Worm (Caenorhabditis elegans) whole organism, young adult: ENCODE measurements around the gene T28A8.6.

Source experiments
- B0035.1 ChIP-seq: sonication (generic microtip); optimal IDR thresholded peaks from 2 replicates; lab custom pipeline; 2016; ENCODE audit warnings: missing genetic modification characterization, mild to moderate bottlenecking, missing compliant biosample characterization, missing genotype, missing genetic modification reagents
- C17E4.6 ChIP-seq: fragments of 200-800 bp; sonication (Bioruptor generic); IDR thresholded peaks from 2 replicates; pipeline ENCODE4 v1.3.6; 2022; ENCODE audit warnings: missing genetic modification reagents, missing genetic modification characterization, missing compliant biosample characterization
- F10E7.11 ChIP-seq: sonication (generic microtip); optimal IDR thresholded peaks from 2 replicates; lab custom pipeline; 2017; ENCODE audit warnings: mild to moderate bottlenecking, missing genetic modification characterization, moderate library complexity, missing compliant biosample characterization
- F33H1.4 ChIP-seq: fragments of 200-800 bp; sonication (Bioruptor generic); IDR thresholded peaks from 2 replicates; pipeline ENCODE4 v1.3.6; 2022; ENCODE audit warnings: missing genetic modification reagents, missing genetic modification characterization, missing compliant biosample characterization
- F49E8.2 ChIP-seq: sonication (generic microtip); optimal IDR thresholded peaks from 3 replicates; lab custom pipeline; 2017; ENCODE audit warnings: missing genetic modification characterization, mild to moderate bottlenecking, missing compliant biosample characterization, antibody characterized with exemption, moderate library complexity; ENCODE audit not compliant: insufficient read depth
- F52B5.7 ChIP-seq: sonication (generic microtip); optimal IDR thresholded peaks from 2 replicates; lab custom pipeline; 2016; ENCODE audit warnings: mild to moderate bottlenecking, missing genetic modification characterization, missing compliant biosample characterization
- F57A8.1 ChIP-seq: fragments of 200-800 bp; sonication (Bioruptor generic); optimal IDR thresholded peaks from 2 replicates; lab custom pipeline; 2018; ENCODE audit warnings: mild to moderate bottlenecking, missing genetic modification characterization, moderate library complexity, missing compliant biosample characterization
- F57C9.4 ChIP-seq: sonication (generic microtip); optimal IDR thresholded peaks from 2 replicates; lab custom pipeline; 2017; ENCODE audit warnings: mild to moderate bottlenecking, missing genetic modification characterization, missing compliant biosample characterization
- K11D2.4 ChIP-seq: fragments of 200-800 bp; sonication (Bioruptor generic); IDR thresholded peaks from 2 replicates; pipeline ENCODE4 v1.3.6; 2022; ENCODE audit warnings: missing genetic modification reagents, missing genetic modification characterization, missing compliant biosample characterization
- K12H6.12 ChIP-seq: fragments of 200-800 bp; sonication (Bioruptor generic); optimal IDR thresholded peaks from 2 replicates; lab custom pipeline; 2018; ENCODE audit warnings: mild to moderate bottlenecking, missing genetic modification characterization, missing compliant biosample characterization
- T07F8.4 ChIP-seq: sonication (generic microtip); optimal IDR thresholded peaks from 2 replicates; lab custom pipeline; 2016; ENCODE audit warnings: mild to moderate bottlenecking, missing genetic modification characterization, moderate library complexity, missing compliant biosample characterization
- Y53G8AR.9 ChIP-seq: fragments of 200-800 bp; sonication (Bioruptor generic); conservative IDR thresholded peaks from 2 replicates; pipeline ENCODE4 v1.3.6; 2022; ENCODE audit warnings: missing genetic modification reagents, missing genetic modification characterization, missing compliant biosample characterization
- Y95B8A.8 ChIP-seq: fragments of 200-800 bp; sonication (Bioruptor generic); IDR thresholded peaks from 2 replicates; pipeline ENCODE4 v1.3.6; 2022; ENCODE audit warnings: missing genetic modification reagents, missing genetic modification characterization, missing compliant biosample characterization
- ZK185.1 ChIP-seq: sonication (generic microtip); optimal IDR thresholded peaks from 2 replicates; lab custom pipeline; 2016; ENCODE audit warnings: mild to moderate bottlenecking, missing genetic modification characterization, missing compliant biosample characterization; ENCODE audit not compliant: poor library complexity, severe bottlenecking
- ama-1 ChIP-seq, 3 experiments: fragments of 150-350 bp in 1 of 3; sonication (generic microtip) in 2 of 3; optimal IDR thresholded peaks; 2 replicates each; lab custom pipeline; 2014 to 2018; ENCODE audit warnings: missing biosample characterization in 2 of 3, missing genetic modification characterization in 2 of 3, missing genetic modification reagents in 2 of 3
- aptf-2 ChIP-seq: fragments of 200-800 bp; sonication (Bioruptor generic); conservative IDR thresholded peaks from 2 replicates; pipeline ENCODE4 v1.3.6; 2022; ENCODE audit warnings: missing genetic modification reagents, missing genetic modification characterization, missing compliant biosample characterization
- aptf-3 ChIP-seq: fragments of 200-800 bp; sonication (Bioruptor generic); IDR thresholded peaks from 2 replicates; pipeline ENCODE4 v1.3.6; 2022; ENCODE audit warnings: missing genetic modification characterization, missing compliant biosample characterization
- atf-7 ChIP-seq: sonication (generic microtip); optimal IDR thresholded peaks from 2 replicates; lab custom pipeline; 2017; ENCODE audit warnings: mild to moderate bottlenecking, missing genetic modification characterization, missing compliant biosample characterization
- bed-2 ChIP-seq: fragments of 200-800 bp; sonication (Bioruptor generic); IDR thresholded peaks from 2 replicates; pipeline ENCODE4 v1.3.6; 2022; ENCODE audit warnings: missing genetic modification reagents, missing genetic modification characterization, missing compliant biosample characterization
- cebp-1 ChIP-seq, 2 experiments: fragments of 200-800 bp in 1 of 2; sonication (Bioruptor generic) in 1 of 2; sonication (generic microtip) in 1 of 2; IDR thresholded peaks in 1 of 2; optimal IDR thresholded peaks in 1 of 2; 2 replicates each; pipeline versions ENCODE4 v1.3.6 to Lab custom; 2017 to 2022; ENCODE audit warnings: missing compliant biosample characterization in 2 of 2, missing genetic modification characterization in 2 of 2, mild to moderate bottlenecking in 1 of 2, missing genetic modification reagents in 1 of 2, moderate library complexity in 1 of 2
- ceh-91 ChIP-seq: fragments of 200-800 bp; sonication (Bioruptor generic); IDR thresholded peaks from 2 replicates; pipeline ENCODE4 v1.3.6; 2022; ENCODE audit warnings: missing genetic modification reagents, missing genetic modification characterization, missing compliant biosample characterization
- chd-7 ChIP-seq: sonication (generic microtip); optimal IDR thresholded peaks from 2 replicates; lab custom pipeline; 2016; ENCODE audit warnings: mild to moderate bottlenecking, missing genetic modification characterization, moderate library complexity, missing compliant biosample characterization
- die-1 ChIP-seq: sonication (generic microtip); optimal IDR thresholded peaks from 2 replicates; lab custom pipeline; 2016; ENCODE audit warnings: missing genotype, mild to moderate bottlenecking, missing genetic modification characterization, missing compliant biosample characterization
- dox-1 ChIP-seq: fragments of 200-800 bp; sonication (Bioruptor generic); IDR thresholded peaks from 2 replicates; pipeline ENCODE4 v1.3.6; 2022; ENCODE audit warnings: missing genetic modification reagents, missing genetic modification characterization, missing compliant biosample characterization
- egl-44 ChIP-seq: fragments of 200-800 bp; sonication (Bioruptor generic); IDR thresholded peaks from 2 replicates; pipeline ENCODE4 v1.3.6; 2022; ENCODE audit warnings: missing genetic modification reagents, missing genetic modification characterization, missing compliant biosample characterization
- ets-4 ChIP-seq: fragments of 200-800 bp; sonication (Bioruptor generic); optimal IDR thresholded peaks from 2 replicates; lab custom pipeline; 2018; ENCODE audit warnings: mild to moderate bottlenecking, missing genetic modification characterization, missing compliant biosample characterization
- gei-17 ChIP-seq: fragments of 200-800 bp; sonication (Bioruptor generic); optimal IDR thresholded peaks from 2 replicates; lab custom pipeline; 2018; ENCODE audit warnings: mild to moderate bottlenecking, missing genetic modification characterization, missing compliant biosample characterization
- hlh-26 ChIP-seq: fragments of 200-800 bp; sonication (Bioruptor generic); conservative IDR thresholded peaks from 2 replicates; pipeline ENCODE4 v1.3.6; 2022; ENCODE audit warnings: missing genetic modification reagents, missing genetic modification characterization, missing compliant biosample characterization
- hrde-1 ChIP-seq: sonication (generic microtip); optimal IDR thresholded peaks from 2 replicates; lab custom pipeline; 2016; ENCODE audit warnings: missing genetic modification characterization, mild to moderate bottlenecking, missing compliant biosample characterization, moderate library complexity, missing genotype, missing genetic modification reagents, borderline replicate concordance
- let-607 ChIP-seq, 2 experiments: fragments of 200-800 bp in 1 of 2; sonication (Bioruptor generic) in 1 of 2; sonication (generic microtip) in 1 of 2; optimal IDR thresholded peaks; 2 replicates each; lab custom pipeline; 2016 to 2018; ENCODE audit warnings: mild to moderate bottlenecking in 2 of 2, missing compliant biosample characterization in 2 of 2, missing genetic modification characterization in 2 of 2, moderate library complexity in 2 of 2, missing genotype in 1 of 2
- lin-35 ChIP-seq, 3 experiments: fragments of 150-350 bp in 2 of 3; sonication (generic microtip) in 1 of 3; optimal IDR thresholded peaks; 2 replicates each; lab custom pipeline; 2014 to 2018; ENCODE audit warnings: missing biosample characterization in 3 of 3, missing genetic modification characterization in 3 of 3, missing genetic modification reagents in 3 of 3
- lin-40 ChIP-seq: sonication (generic microtip); optimal IDR thresholded peaks from 2 replicates; lab custom pipeline; 2016; ENCODE audit warnings: missing genetic modification characterization, mild to moderate bottlenecking, missing compliant biosample characterization, missing genotype, missing genetic modification reagents
- lin-54 ChIP-seq: fragments of 200-800 bp; sonication (Bioruptor generic); optimal IDR thresholded peaks from 2 replicates; lab custom pipeline; 2018; ENCODE audit warnings: mild to moderate bottlenecking, missing genetic modification characterization, missing compliant biosample characterization
- madf-10 ChIP-seq: sonication (generic microtip); optimal IDR thresholded peaks from 2 replicates; lab custom pipeline; 2016; ENCODE audit warnings: mild to moderate bottlenecking, missing genetic modification characterization, missing compliant biosample characterization
- mcd-1 ChIP-seq: fragments of 200-800 bp; sonication (Bioruptor generic); IDR thresholded peaks from 2 replicates; pipeline ENCODE4 v1.3.6; 2022; ENCODE audit warnings: missing genetic modification reagents, missing genetic modification characterization, missing compliant biosample characterization
- nfyb-1 ChIP-seq: fragments of 200-800 bp; sonication (Bioruptor generic); IDR thresholded peaks from 2 replicates; pipeline ENCODE4 v1.3.6; 2022; ENCODE audit warnings: missing genetic modification reagents, missing genetic modification characterization, missing compliant biosample characterization
- nhr-179 ChIP-seq: sonication (generic microtip); optimal IDR thresholded peaks from 2 replicates; lab custom pipeline; 2016; ENCODE audit warnings: mild to moderate bottlenecking, missing genetic modification characterization, missing compliant biosample characterization
- nhr-80 ChIP-seq: sonication (generic microtip); optimal IDR thresholded peaks from 2 replicates; lab custom pipeline; 2016; ENCODE audit warnings: missing genetic modification characterization, missing compliant biosample characterization
- pbrm-1 ChIP-seq: fragments of 200-800 bp; sonication (Bioruptor generic); IDR thresholded peaks from 2 replicates; pipeline ENCODE4 v1.3.6; 2022; ENCODE audit warnings: missing genetic modification reagents, missing genetic modification characterization, missing compliant biosample characterization
- pha-4 ChIP-seq: fragments of 150-350 bp; sonication (generic microtip); optimal IDR thresholded peaks from 2 replicates; lab custom pipeline; 2014; ENCODE audit warnings: missing biosample characterization, missing genetic modification reagents, missing genetic modification characterization
- snpc-4 ChIP-seq, 5 experiments: fragments of 150-350 bp in 1 of 5; sonication (generic microtip) in 4 of 5; optimal IDR thresholded peaks; 2 replicates each; lab custom pipeline; 2014 to 2018; ENCODE audit warnings: missing genetic modification characterization in 5 of 5, missing biosample characterization in 3 of 5, antibody characterized with exemption in 2 of 5, mild to moderate bottlenecking in 2 of 5, missing compliant biosample characterization in 2 of 5, missing genotype in 2 of 5, moderate library complexity in 2 of 5, missing genetic modification reagents in 1 of 5
- tbp1 ChIP-seq: fragments of 200-800 bp; sonication (Bioruptor generic); optimal IDR thresholded peaks from 2 replicates; lab custom pipeline; 2018; ENCODE audit warnings: mild to moderate bottlenecking, missing genetic modification characterization, missing compliant biosample characterization
- unc-130 ChIP-seq: sonication (generic microtip); optimal IDR thresholded peaks from 2 replicates; lab custom pipeline; 2016; ENCODE audit warnings: missing genetic modification reagents, missing genetic modification characterization, missing compliant biosample characterization
- unc-62 ChIP-seq: fragments of 150-350 bp; optimal IDR thresholded peaks from 2 replicates; lab custom pipeline; 2014; ENCODE audit warnings: missing biosample characterization, missing genetic modification reagents, missing genetic modification characterization
- ztf-22 ChIP-seq: fragments of 200-800 bp; sonication (Bioruptor generic); optimal IDR thresholded peaks from 2 replicates; lab custom pipeline; 2018; ENCODE audit warnings: mild to moderate bottlenecking, missing genetic modification characterization, moderate library complexity, missing compliant biosample characterization
- ztf-6 ChIP-seq: fragments of 200-800 bp; sonication (Bioruptor generic); IDR thresholded peaks from 2 replicates; pipeline ENCODE4 v1.3.6; 2022; ENCODE audit warnings: missing genetic modification reagents, missing genetic modification characterization, missing compliant biosample characterization

Gene T28A8.6

ce11 chrIII:13548982-13549381 lies 50.0 kb downstream of the T28A8.6 start, which contains the start of gene mmad-1:
mmad-1 (minus strand) TSS chrIII:13549005.
- TF ChIP-seq chd-7 (peak; percentile 51), F10E7.11 (tag; lab: Kevin White, UChicago) (no peak), hlh-26 (GFP tag; lab: Robert Waterston, UW) (no peak), lin-40 (tag; lab: Kevin White, UChicago) (peak; percentile 35), aptf-3 (GFP tag; lab: Robert Waterston, UW) (no peak), ama-1 (optimal IDR thresholded peaks at IDR 0.05; lab: Kevin White, UChicago) (peak; percentile 72), ama-1 (GFP tag; optimal IDR thresholded peaks at IDR 0.05; lab: Kevin White, UChicago) (no peak), T07F8.4 (tag; lab: Kevin White, UChicago) (no peak), F57A8.1 (GFP tag; lab: Kevin White, UChicago) (no peak), F52B5.7 (no peak), egl-44 (no peak), gei-17 (no peak), K12H6.12 (tag; lab: Kevin White, UChicago) (peak; percentile 2), pbrm-1 (GFP tag; lab: Robert Waterston, UW) (peak; percentile 46; the same call in 1 of the 2 replicates), nhr-80 (tag; lab: Kevin White, UChicago) (peak; percentile 63), ztf-6 (GFP tag; lab: Robert Waterston, UW) (no peak), F57C9.4 (tag; lab: Kevin White, UChicago) (no peak), let-607 (tag; optimal IDR thresholded peaks at IDR 0.05; lab: Kevin White, UChicago) (peak in 1 of 2 experiments; percentile 35), pha-4 (tag; lab: Kevin White, UChicago) (peak; percentile 50), unc-62 (peak; percentile 86), snpc-4 (GFP tag; optimal IDR thresholded peaks at IDR 0.05; lab: Kevin White, UChicago) (no peak), snpc-4 (tag; optimal IDR thresholded peaks at IDR 0.05; lab: Kevin White, UChicago) (peak in 2 of 4 experiments; percentile 14 to 33), C17E4.6 (no peak), madf-10 (tag; lab: Kevin White, UChicago) (peak; percentile 47), ztf-22 (GFP tag; lab: Kevin White, UChicago) (peak; percentile 31), atf-7 (tag; lab: Kevin White, UChicago) (no peak), unc-130 (GFP tag; lab: Kevin White, UChicago) (no peak), hrde-1 (no peak), lin-35 (GFP tag; optimal IDR thresholded peaks at IDR 0.05; lab: Kevin White, UChicago) (no peak), ceh-91 (GFP tag; lab: Robert Waterston, UW) (no peak), nhr-179 (no peak), ZK185.1 (tag; lab: Kevin White, UChicago) (peak; percentile 11), aptf-2 (GFP tag; lab: Robert Waterston, UW) (no peak), nfyb-1 (GFP tag; lab: Robert Waterston, UW) (no peak), B0035.1 (tag; lab: Kevin White, UChicago) (no peak), cebp-1 (GFP tag; IDR thresholded peaks at IDR 0.05; lab: Robert Waterston, UW) (no peak), cebp-1 (tag; optimal IDR thresholded peaks at IDR 0.05; lab: Kevin White, UChicago) (peak; percentile 70), F33H1.4 (GFP tag; lab: Robert Waterston, UW) (no peak), F49E8.2 (no peak), mcd-1 (peak; percentile 34; the same call in 1 of the 2 replicates), ets-4 (no peak), dox-1 (GFP tag; lab: Robert Waterston, UW) (peak; percentile 25; the same call in 1 of the 2 replicates), K11D2.4 (GFP tag; lab: Robert Waterston, UW) (peak; percentile 43; the same call in 1 of the 2 replicates), lin-54 (GFP tag; lab: Kevin White, UChicago) (no peak), die-1 (no peak), bed-2 (no peak), tbp1 (peak; percentile 57), Y95B8A.8 (no peak), Y53G8AR.9 (GFP tag; lab: Robert Waterston, UW) (no peak)
